Worm (Caenorhabditis elegans): ENCODE measurements around the gene F54E4.3.

ce11 chrX:14659454-14659853, 23.2 kb upstream of the F54E4.3 start:
- TF ChIP-seq mdl-1 (tag; optimal IDR thresholded peaks at IDR 0.05): no peak
- no peak for TF ChIP-seq unc-62 (GFP tag; optimal IDR thresholded peaks at IDR 0.05)
- TF ChIP-seq elt-1 (tag; optimal IDR thresholded peaks at IDR 0.05): no peak
- no peak for TF ChIP-seq nhr-77 (tag; optimal IDR thresholded peaks at IDR 0.05)
- TF ChIP-seq egl-27 (tag; optimal IDR thresholded peaks at IDR 0.05): no peak
- TF ChIP-seq ceh-16 (tag; optimal IDR thresholded peaks at IDR 0.05): no peak
- no peak for TF ChIP-seq aly-2 (tag; optimal IDR thresholded peaks at IDR 0.05)
- no peak for TF ChIP-seq lin-11 (tag; optimal IDR thresholded peaks at IDR 0.05)
- TF ChIP-seq snpc-4 (tag; optimal IDR thresholded peaks at IDR 0.05): no peak
- no peak for TF ChIP-seq unc-39 (tag; optimal IDR thresholded peaks at IDR 0.05)
- no peak for TF ChIP-seq mab-5 (tag; optimal IDR thresholded peaks at IDR 0.05)

All from whole organism, L2 larva.